Worm (Caenorhabditis elegans): ENCODE measurements around the gene F44E2.3.

F44E2.3 gene

ce11 chrIII:8849507-8849906, 20.4 kb upstream of the F44E2.3 start, which contains the start of gene F44E2.8:
Gene F44E2.8 (minus strand): TSS chrIII:8849877.
- TF ChIP-seq ahr-1 (tag; optimal IDR thresholded peaks at IDR 0.05) (no peak), nfya-1 (tag; optimal IDR thresholded peaks at IDR 0.05) (no peak), fkh-10 (GFP tag; optimal IDR thresholded peaks at IDR 0.05) (no peak), madf-2 (tag; optimal IDR thresholded peaks at IDR 0.05) (no peak), sox-4 (tag; optimal IDR thresholded peaks at IDR 0.05) (no peak)

DNA sequence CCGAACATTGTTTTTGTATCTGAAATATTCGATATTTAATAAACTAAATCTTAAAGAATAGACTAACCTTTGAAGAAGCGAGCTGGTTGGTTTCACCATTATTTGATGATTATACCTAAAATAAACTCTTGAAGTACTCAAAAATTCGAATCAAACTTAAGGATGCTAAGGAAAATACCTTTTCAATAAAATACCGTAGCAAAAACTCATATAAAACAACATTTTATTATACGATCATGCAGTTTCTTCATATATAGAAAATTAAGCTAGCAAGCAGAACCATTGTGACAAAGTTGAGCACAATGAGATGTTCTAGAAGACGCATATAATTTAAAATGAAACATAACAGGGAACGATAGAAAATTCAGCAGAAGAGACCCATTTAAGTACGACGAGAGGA, 19.3 kb upstream of the F44E2.3 start, which contains the start of gene F44E2.7:
Gene F44E2.7, minus strand, starts transcription at position 101 of the 400 bp plus-strand sequence.
- TF ChIP-seq madf-2 (tag; optimal IDR thresholded peaks at IDR 0.05) (no peak), Y22D7AL.16 (tag; optimal IDR thresholded peaks at IDR 0.05) (no peak), npax-4 (tag; optimal IDR thresholded peaks at IDR 0.05) (no peak), pros-1 (tag; optimal IDR thresholded peaks at IDR 0.05) (no peak), hlh-6 (tag; optimal IDR thresholded peaks at IDR 0.05) (no peak)

DNA sequence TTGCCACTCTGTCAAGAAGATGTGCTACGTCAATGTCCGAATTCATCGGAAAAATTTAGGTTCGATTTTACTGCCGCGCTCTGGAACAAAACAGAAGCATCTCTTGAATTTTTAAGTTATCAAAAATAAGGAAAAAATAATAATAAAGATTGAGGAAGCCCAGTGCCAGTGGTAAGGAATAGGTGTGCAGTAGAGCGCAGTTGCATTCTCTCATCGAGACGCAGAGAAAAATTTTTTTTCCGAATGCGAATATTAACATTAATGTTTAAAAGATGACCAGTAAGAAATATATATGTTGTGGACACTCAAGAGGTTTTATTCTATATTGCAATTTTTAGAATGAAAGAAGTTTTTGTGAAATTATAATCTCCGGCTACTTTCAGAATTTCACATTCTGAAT, 18.6 kb upstream of the F44E2.3 start:
- TF ChIP-seq nfya-1 (tag; optimal IDR thresholded peaks at IDR 0.05) (peak; percentile 14), unc-55 (GFP tag; optimal IDR thresholded peaks at IDR 0.05) (peak; percentile 6), T23F11.4 (GFP tag; optimal IDR thresholded peaks at IDR 0.05) (no peak)

DNA sequence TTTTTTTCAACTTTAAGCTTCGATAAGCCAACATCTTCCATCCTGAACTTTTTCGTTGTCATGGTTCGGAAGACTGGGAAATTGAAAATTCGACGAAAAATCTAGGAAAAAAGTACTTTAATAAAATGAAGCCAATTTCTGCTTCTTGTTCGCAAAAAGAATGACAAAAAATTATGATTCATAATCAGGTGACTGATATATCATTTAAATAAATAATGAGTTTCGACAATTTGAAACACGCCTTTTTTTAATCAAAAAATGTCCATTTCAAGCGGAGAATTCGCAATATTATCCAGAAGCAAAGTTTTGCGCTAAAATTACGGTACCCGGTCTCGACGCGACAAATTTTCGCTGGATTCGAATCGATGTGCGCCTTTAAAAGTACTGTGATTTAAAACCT, 16.0 kb upstream of the F44E2.3 start, which contains the start of gene F44E2.6:
Gene F44E2.6, minus strand, starts transcription at position 101 of the 400 bp plus-strand sequence.
- TF ChIP-seq ceh-6 (GFP tag; optimal IDR thresholded peaks at IDR 0.05), result no peak
- no peak for TF ChIP-seq pat-9 (tag; optimal IDR thresholded peaks at IDR 0.05)

DNA sequence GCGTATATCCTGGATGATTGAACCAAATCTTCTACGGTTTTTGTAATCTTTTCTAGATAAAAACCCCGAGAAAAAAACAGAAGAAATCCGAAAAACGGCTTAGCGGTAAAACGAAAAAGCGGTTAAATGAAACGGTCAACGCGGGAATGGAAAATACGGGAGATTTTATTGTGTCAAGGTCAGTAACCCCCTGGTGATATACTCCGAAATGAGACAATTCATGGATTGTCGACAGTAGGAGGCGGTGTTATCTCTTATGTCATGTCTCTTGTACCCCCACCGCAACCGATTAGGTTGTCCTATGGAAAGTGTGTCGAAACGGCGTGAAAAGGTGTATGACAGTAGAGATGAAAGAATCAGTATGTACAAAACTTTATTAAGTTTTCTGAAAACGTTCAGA, 15.0 kb upstream of the F44E2.3 start:
- TF ChIP-seq sox-2 (GFP tag; IDR thresholded peaks at IDR 0.05) (no peak), pax-1 (tag; optimal IDR thresholded peaks at IDR 0.05) (no peak), ceh-6 (GFP tag; optimal IDR thresholded peaks at IDR 0.05) (no peak), dve-1 (tag; optimal IDR thresholded peaks at IDR 0.05) (no peak), dmd-4 (tag; optimal IDR thresholded peaks at IDR 0.05; ENCODE audit: borderline replicate concordance) (no peak), pros-1 (tag; optimal IDR thresholded peaks at IDR 0.05) (no peak), ztf-16 (tag; optimal IDR thresholded peaks at IDR 0.05) (no peak)

DNA sequence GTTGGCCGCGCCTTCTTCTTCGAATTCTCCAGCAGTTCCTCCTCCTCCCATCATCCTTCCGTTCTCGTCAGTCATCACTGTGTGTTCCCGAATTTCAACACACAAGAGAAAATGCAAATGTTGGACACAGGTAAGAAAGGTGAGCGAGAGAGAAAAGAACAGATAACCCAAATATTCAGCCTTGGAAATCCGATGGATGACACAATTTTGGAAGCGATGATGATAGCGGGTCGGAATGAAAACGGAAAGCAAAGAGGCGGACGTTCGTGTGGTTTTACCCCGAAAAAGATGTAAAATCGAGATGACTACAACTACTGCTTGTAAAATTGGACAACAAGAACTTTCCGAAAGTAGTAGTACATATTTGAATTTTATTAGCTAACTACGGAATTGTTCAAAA, 10.7 kb upstream of the F44E2.3 start:
- TF ChIP-seq gmeb-2 (tag; optimal IDR thresholded peaks at IDR 0.05) (no peak), K09A11.1 (tag; optimal IDR thresholded peaks at IDR 0.05; ENCODE audit: insufficient read depth) (no peak), rnt-1 (tag; optimal IDR thresholded peaks at IDR 0.05) (peak; percentile 39)

ce11 chrIII:8838075-8838474, 9.0 kb upstream of the F44E2.3 start, which contains the start of gene F44E2.4:
Gene F44E2.4 (minus strand): TSS chrIII:8838424.
- no peak for TF ChIP-seq ceh-22 (tag; optimal IDR thresholded peaks at IDR 0.05)
- TF ChIP-seq ceh-30 (tag; optimal IDR thresholded peaks at IDR 0.05), result no peak
- peak; percentile 1 for TF ChIP-seq rnt-1 (tag; optimal IDR thresholded peaks at IDR 0.05)

- no peak for TF ChIP-seq ama-1 (optimal IDR thresholded peaks at IDR 0.05)
- TF ChIP-seq fkh-10 (GFP tag; optimal IDR thresholded peaks at IDR 0.05), result no peak
- no peak for TF ChIP-seq K02D7.2 (tag; optimal IDR thresholded peaks at IDR 0.05)
- no peak for TF ChIP-seq unc-86 (tag; optimal IDR thresholded peaks at IDR 0.05)
- no peak for TF ChIP-seq C08G9.2 (tag; optimal IDR thresholded peaks at IDR 0.05)
- TF ChIP-seq lim-6 (tag; optimal IDR thresholded peaks at IDR 0.05), result no peak
- no peak for TF ChIP-seq elt-4 (tag; optimal IDR thresholded peaks at IDR 0.05)
- no peak for TF ChIP-seq hlh-15 (tag; optimal IDR thresholded peaks at IDR 0.05)
- no peak for TF ChIP-seq ceh-24 (tag; optimal IDR thresholded peaks at IDR 0.05)
- TF ChIP-seq sdc-2 (tag; optimal IDR thresholded peaks at IDR 0.05), result no peak
- TF ChIP-seq ceh-18 (tag; optimal IDR thresholded peaks at IDR 0.05), result no peak
- no peak for TF ChIP-seq pax-1 (tag; optimal IDR thresholded peaks at IDR 0.05)
Measured at ce11 chrIII:8831059-8831750, 2.1 kb upstream of the F44E2.3 start, which contains the start of gene F44E2.10. Gene F44E2.10 (minus strand): TSS chrIII:8831109.
